Fruit fly (Drosophila melanogaster): ENCODE data around the gene CG7298.

Gene CG7298

dm6 chr3L:20212022-20212421 lies 8.5 kb upstream of the CG7298 start, which contains the start of gene CG7017:
CG7017 (minus strand) TSS chr3L:20212122.
- TF ChIP-seq CG17801 (GFP tag; optimal IDR thresholded peaks at IDR 0.05; ENCODE audit: partially characterized antibody), result no peak

DNA sequence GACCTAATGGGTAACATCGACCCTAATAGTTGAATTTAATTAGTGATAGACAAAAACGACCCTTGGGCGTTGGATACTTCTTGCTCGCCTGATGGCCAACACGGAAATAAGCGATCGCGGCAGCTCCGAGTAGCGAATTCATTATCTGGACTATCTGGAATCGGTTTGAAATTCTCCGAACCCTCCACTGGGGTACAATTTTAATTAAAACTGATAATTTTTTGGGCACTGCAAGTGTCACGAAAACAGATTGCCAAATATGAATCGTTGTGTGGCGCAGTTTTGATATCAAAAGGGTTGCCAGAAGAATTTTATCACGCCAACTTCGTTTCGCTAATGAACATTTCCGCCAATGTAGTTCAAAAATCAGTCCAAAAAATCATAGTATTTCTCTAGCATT lies 6.4 kb upstream of the CG7298 start:
- no peak for TF ChIP-seq CG17801 (GFP tag; optimal IDR thresholded peaks at IDR 0.05; ENCODE audit: partially characterized antibody)

- TF ChIP-seq CG17801 (GFP tag; optimal IDR thresholded peaks at IDR 0.05; ENCODE audit: partially characterized antibody), result no peak
Observed at dm6 chr3L:20209092-20209491, 5.6 kb upstream of the CG7298 start.

DNA sequence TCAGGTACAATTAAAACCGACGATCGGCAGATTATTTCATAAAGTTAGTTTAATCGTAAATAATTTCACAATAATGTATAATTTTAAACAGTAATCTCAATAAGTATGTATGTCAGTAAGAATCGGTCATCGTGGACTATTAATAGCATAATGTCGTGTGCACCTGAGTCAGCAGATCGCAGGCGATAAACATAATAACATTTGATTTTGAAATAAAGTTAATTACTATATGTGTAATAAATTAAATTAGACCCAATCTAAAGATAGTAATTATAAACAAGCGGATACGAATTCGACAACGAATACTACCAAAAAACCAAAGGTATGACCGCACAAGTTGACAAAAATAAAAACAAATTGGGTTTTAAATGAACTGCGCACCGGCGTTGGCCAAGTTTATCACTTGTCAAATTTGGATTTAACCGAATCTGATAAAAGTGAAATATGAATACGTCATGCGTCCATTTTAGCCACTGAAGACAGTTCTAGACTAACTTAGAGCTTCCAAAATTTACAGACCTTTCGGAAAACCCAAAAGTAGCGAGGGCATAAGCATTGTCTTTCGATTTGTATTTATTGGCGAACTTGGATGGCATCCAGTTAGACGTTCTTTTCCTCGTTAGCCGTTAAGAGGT lies 3.6 kb upstream of the CG7298 start, which contains the start of gene CG6996:
CG6996 (plus strand) TSS at position 585 of the 635 bp plus-strand sequence.
- no peak for TF ChIP-seq CG17801 (GFP tag; optimal IDR thresholded peaks at IDR 0.05; ENCODE audit: partially characterized antibody)

DNA sequence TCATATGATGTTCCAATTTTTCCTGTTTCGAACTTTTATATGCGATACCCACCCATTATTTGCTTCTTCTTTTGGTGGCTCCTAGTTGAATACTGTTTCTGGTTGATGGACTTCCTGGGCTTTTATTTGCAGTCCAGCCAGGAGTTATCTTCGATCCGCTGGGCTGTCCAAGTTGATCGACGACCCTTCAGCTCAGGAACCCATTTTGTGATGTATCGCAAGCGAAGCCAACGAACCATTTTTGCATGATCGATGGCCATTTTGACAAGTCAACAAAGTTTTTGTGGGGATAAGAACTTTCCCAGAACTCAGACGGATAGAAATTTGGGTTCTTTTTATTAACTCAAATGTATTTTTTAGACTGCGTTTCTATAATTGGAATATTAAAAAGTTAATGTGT lies 2.5 kb upstream of the CG7298 start, which contains the start of gene CG7290:
CG7290 (minus strand) TSS at position 101 of the 400 bp plus-strand sequence.
- TF ChIP-seq CG17801 (GFP tag; optimal IDR thresholded peaks at IDR 0.05; ENCODE audit: partially characterized antibody), result no peak

DNA sequence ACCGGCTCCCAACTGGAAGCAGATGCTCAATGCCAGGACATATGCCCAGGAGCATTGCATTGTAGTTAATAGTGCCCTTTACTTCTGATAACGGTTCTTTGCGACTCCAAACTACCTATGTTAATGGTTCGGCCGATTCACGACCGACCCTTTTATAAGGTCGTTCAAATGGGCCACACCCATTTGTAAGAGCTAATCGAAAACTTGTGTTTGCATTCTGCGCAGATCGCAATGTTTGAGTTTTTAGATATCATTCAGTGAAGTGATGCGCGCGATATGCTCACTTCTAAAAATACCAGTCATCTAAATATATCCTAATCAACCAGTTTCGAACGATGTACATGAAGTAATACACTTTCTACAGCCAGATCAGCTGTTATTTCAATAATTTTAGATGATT lies 1.9 kb downstream of the CG7298 start, which contains the start of gene obst-F:
obst-F (minus strand) TSS at position 101 of the 400 bp plus-strand sequence.
- no peak for TF ChIP-seq CG17801 (GFP tag; optimal IDR thresholded peaks at IDR 0.05; ENCODE audit: partially characterized antibody)

- no peak for TF ChIP-seq CG17801 (GFP tag; optimal IDR thresholded peaks at IDR 0.05; ENCODE audit: partially characterized antibody)
Observed at dm6 chr3L:20199569-20200247, 3.8 kb downstream of the CG7298 start, which contains the start of gene CG42833. CG42833 (plus strand) TSS chr3L:20200093.

- TF ChIP-seq CG17801 (GFP tag; optimal IDR thresholded peaks at IDR 0.05; ENCODE audit: partially characterized antibody), result peak; percentile 69
Observed at dm6 chr3L:20198138-20198559, 5.3 kb downstream of the CG7298 start, which contains the start of gene CG42674. CG42674 (minus strand) TSS chr3L:20198317.

- no peak for TF ChIP-seq CG17801 (GFP tag; optimal IDR thresholded peaks at IDR 0.05; ENCODE audit: partially characterized antibody)
Observed at dm6 chr3L:20197698-20198097, 5.8 kb downstream of the CG7298 start.

dm6 chr3L:20197213-20197612 lies 6.3 kb downstream of the CG7298 start:
- no peak for TF ChIP-seq CG17801 (GFP tag; optimal IDR thresholded peaks at IDR 0.05; ENCODE audit: partially characterized antibody)

DNA sequence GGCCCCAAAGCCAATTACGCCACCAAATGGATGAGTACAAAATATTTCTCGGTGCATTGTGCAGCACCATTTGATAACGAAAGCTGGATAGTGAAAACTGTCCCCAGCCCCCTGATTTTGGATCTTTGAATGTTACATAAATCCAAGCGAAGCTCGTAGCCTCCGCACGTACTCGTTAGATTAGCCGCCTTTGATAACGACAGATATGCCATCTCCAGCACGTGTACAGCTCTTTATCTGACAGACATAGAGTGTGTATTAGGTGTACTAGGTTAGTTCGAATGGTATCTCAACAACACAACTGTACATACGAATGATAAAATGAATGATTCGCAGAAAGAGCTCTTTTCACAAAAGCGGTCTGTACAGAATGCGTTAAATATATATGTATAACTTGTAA lies 7.2 kb downstream of the CG7298 start:
- no peak for TF ChIP-seq CG17801 (GFP tag; optimal IDR thresholded peaks at IDR 0.05; ENCODE audit: partially characterized antibody)

dm6 chr3L:20195875-20196274 lies 7.6 kb downstream of the CG7298 start:
- no peak for TF ChIP-seq CG17801 (GFP tag; optimal IDR thresholded peaks at IDR 0.05; ENCODE audit: partially characterized antibody)

DNA sequence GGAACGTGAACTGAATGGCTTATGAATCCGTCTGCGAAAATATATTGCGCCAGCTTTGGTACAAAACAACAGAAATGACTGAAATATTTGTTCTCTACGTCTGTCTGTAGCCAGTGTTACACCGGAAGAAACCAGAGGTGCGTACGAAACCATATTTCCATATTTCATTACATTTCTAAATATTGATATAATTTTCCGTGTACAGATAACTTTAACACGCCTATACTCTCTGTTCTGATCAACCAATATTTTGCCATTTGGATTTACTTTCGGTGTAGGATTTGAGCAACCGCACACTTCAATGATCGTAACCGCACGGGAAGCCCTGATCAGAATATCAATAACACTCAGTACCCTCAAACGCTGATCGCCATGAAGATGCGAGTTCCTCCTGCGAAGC lies 8.8 kb downstream of the CG7298 start:
- no peak for TF ChIP-seq CG17801 (GFP tag; optimal IDR thresholded peaks at IDR 0.05; ENCODE audit: partially characterized antibody)

dm6 chr3L:20193748-20194058 lies 9.8 kb downstream of the CG7298 start:
- no peak for TF ChIP-seq CG17801 (GFP tag; optimal IDR thresholded peaks at IDR 0.05; ENCODE audit: partially characterized antibody)

dm6 chr3L:20192872-20193747 lies 10.4 kb downstream of the CG7298 start:
- TF ChIP-seq CG17801 (GFP tag; optimal IDR thresholded peaks at IDR 0.05; ENCODE audit: partially characterized antibody), result no peak
